Worm (Caenorhabditis elegans): Measurements from ENCODE around the gene F20A1.4.
"Not testable (repeated sequence)": the region's sequence is repeated elsewhere in the genome, so short reads cannot be mapped to it uniquely, and the experiment has no call there.

DNA sequence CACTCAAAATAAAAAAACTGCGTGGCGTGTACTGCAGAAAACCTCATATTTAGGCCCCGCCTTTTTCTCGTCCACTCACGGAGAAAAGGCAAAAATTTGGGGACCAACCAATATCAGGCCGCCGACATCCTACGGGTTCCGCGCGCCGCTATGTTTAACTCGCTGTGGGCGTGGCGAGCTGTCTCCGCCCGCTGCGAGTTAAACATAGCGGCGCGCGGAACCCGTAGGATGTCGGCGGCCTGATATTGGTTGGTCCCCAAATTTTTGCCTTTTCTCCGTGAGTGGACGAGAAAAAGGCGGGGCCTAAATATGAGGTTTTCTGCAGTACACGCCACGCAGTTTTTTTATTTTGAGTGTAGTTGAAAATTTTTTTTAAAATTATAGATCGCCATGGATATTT is 41.1 kb upstream of the F20A1.4 start, which contains the start of gene tmem-258:
- not testable (repeated sequence) for TF ChIP-seq jun-1 (tag; optimal IDR thresholded peaks at IDR 0.05); nhr-76 (tag; optimal IDR thresholded peaks at IDR 0.05); unc-62 (GFP tag; optimal IDR thresholded peaks at IDR 0.05); ztf-11 (tag; optimal IDR thresholded peaks at IDR 0.05)

Measured in whole organism, L1 larva.